Worm (Caenorhabditis elegans): Measurements from ENCODE around the gene T20G5.12.

DNA sequence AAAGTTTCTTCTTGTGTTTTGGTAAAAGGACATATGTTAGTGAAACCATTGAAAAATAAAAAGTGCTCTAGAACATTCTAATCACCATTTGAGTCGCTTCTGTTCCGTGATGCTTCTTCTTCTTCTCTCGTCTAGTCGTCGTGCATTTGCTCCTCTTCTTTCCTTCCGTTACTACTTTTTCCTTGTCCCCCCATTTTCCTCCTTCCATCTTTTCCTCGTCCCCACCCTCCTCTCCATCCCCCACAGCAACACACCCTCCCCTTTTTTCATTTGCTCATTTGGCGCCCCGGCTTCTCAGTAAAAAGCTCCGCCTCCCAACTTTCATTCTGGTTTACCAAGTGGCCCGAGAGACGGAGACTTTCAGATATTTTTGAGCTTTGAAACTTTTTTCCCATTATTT lies 49.7 kb upstream of the T20G5.12 start:
- TF ChIP-seq unc-62 (GFP tag; optimal IDR thresholded peaks at IDR 0.05) (no peak), ama-1 (optimal IDR thresholded peaks at IDR 0.05) (no peak), ama-1 (GFP tag; optimal IDR thresholded peaks at IDR 0.05) (no peak), lin-35 (GFP tag; optimal IDR thresholded peaks at IDR 0.05) (no peak), attf-5 (GFP tag; optimal IDR thresholded peaks at IDR 0.05) (peak; percentile 14), ceh-100 (GFP tag; IDR thresholded peaks at IDR 0.05) (no peak), chd-7 (tag; optimal IDR thresholded peaks at IDR 0.05) (no peak), F39B2.1 (GFP tag; IDR thresholded peaks at IDR 0.05) (no peak), rpc-1 (optimal IDR thresholded peaks at IDR 0.05) (no peak), rpc-1 (tag; optimal IDR thresholded peaks at IDR 0.05) (no peak), lir-1 (GFP tag; conservative IDR thresholded peaks at IDR 0.05) (no peak), lsl-1 (GFP tag; optimal IDR thresholded peaks at IDR 0.05) (no peak), sea-2 (GFP tag; IDR thresholded peaks at IDR 0.05) (no peak), pha-4 (tag; optimal IDR thresholded peaks at IDR 0.05) (no peak), nhr-120 (GFP tag; IDR thresholded peaks at IDR 0.05) (no peak)
